Fruit fly (Drosophila melanogaster): ENCODE results near the gene CG14260.

Gene CG14260

DNA sequence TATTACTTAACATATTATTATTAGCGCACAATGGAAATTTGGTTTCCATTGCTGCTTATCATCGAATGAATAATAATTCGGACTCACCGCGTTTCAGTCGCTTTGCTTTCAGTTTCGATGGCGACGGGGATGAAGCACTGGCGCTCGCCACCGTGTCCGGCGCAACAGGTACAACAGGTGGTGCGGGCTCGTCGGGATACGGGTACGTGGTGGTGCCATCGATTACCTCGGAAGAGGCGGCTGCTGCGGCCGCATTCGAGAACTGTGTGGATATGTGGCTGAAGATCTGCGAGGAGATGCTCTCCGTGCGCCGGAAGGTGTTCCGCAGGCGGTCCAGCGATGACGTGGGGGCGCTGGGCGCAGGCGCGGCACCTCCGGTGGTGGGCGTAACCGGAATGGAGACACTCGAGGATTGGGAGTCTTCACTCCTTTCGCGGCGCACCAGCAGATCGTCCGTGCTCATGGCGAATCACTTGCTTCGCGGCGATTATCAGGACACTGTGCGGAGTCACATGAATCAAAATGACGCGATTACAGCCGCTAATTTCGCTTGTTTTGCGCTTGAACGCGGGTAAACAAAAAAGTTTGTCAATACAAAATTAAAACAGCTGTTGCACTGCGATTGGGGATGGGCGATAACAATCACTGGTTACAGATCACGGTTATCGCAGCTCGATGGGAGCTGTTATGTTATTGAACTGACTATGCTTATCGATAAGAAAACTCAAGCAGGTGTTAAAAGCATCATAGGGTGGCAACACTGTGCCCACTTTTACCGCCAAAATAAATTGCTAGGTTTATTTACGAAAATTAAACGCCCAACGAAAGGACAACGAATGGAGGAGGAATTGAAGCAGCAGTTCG, 26.6 kb upstream of the CG14260 start, which contains the start of the genes CG31064 and PolA2 (continued):
- no peak for TF ChIP-seq ap (GFP tag; IDR thresholded peaks at IDR 0.05)
- TF ChIP-seq Hr51 (GFP tag; optimal IDR thresholded peaks at IDR 0.05): no peak
- peak; percentile 75 for TF ChIP-seq ato (GFP tag; IDR thresholded peaks at IDR 0.05; ENCODE audit: partially characterized antibody)
- TF ChIP-seq CG10147 (GFP tag; optimal IDR thresholded peaks at IDR 0.05): peak; percentile 5
- peak; percentile 11 for TF ChIP-seq CG7987 (GFP tag; optimal IDR thresholded peaks at IDR 0.05)
- no peak for TF ChIP-seq CG16779 (GFP tag; IDR thresholded peaks at IDR 0.05)
- no peak for TF ChIP-seq CG12219 (GFP tag; optimal IDR thresholded peaks at IDR 0.05)
- no peak for TF ChIP-seq pfk (GFP tag; optimal IDR thresholded peaks at IDR 0.05)
- no peak for TF ChIP-seq Gug (GFP tag; IDR thresholded peaks at IDR 0.05)
- 0 out of 2 replicates have a peak, but pooled peaks have one; percentile 30 for TF ChIP-seq ssp (GFP tag; IDR thresholded peaks at IDR 0.05)
- TF ChIP-seq tll (GFP tag; optimal IDR thresholded peaks at IDR 0.05): no peak
- TF ChIP-seq Hr39 (optimal IDR thresholded peaks at IDR 0.05): no peak
- no peak for TF ChIP-seq CG17359 (tag; optimal IDR thresholded peaks at IDR 0.05)
- no peak for TF ChIP-seq CG4854 (GFP tag; optimal IDR thresholded peaks at IDR 0.05)
- no peak for TF ChIP-seq CG2199 (GFP tag; IDR thresholded peaks at IDR 0.05)
- peak; percentile 50 for TF ChIP-seq Ets97D (GFP tag; optimal IDR thresholded peaks at IDR 0.05)
- peak; percentile 40 for TF ChIP-seq CG9797 (GFP tag; optimal IDR thresholded peaks at IDR 0.05)
- TF ChIP-seq seq (GFP tag; IDR thresholded peaks at IDR 0.05): no peak
- TF ChIP-seq CG7963 (GFP tag; IDR thresholded peaks at IDR 0.05; ENCODE audit: partially characterized antibody): peak; percentile 77
- TF ChIP-seq CTCF (GFP tag; optimal IDR thresholded peaks at IDR 0.05): peak; percentile 14
- 0 out of 3 replicates have a peak, but pooled peaks have one; percentile 26 for TF ChIP-seq CG11695 (GFP tag; IDR thresholded peaks at IDR 0.05)
- TF ChIP-seq CG7372 (GFP tag; IDR thresholded peaks at IDR 0.05): no peak
- peak; percentile 67 for TF ChIP-seq Myb (GFP tag; optimal IDR thresholded peaks at IDR 0.05)
- no peak for TF ChIP-seq tx (GFP tag; optimal IDR thresholded peaks at IDR 0.05)
- no peak for TF ChIP-seq CG4360 (GFP tag; IDR thresholded peaks at IDR 0.05)
- TF ChIP-seq CG12299 (tag; optimal IDR thresholded peaks at IDR 0.05): no peak
- TF ChIP-seq jing (GFP tag; optimal IDR thresholded peaks at IDR 0.05): no peak
- TF ChIP-seq CG16813 (GFP tag; IDR thresholded peaks at IDR 0.05; ENCODE audit: partially characterized antibody): peak; percentile 66
- no peak for TF ChIP-seq zfh1 (GFP tag; IDR thresholded peaks at IDR 0.05)
- TF ChIP-seq CG7839 (tag; optimal IDR thresholded peaks at IDR 0.05): no peak
- TF ChIP-seq Trl (optimal IDR thresholded peaks at IDR 0.05): no peak
- TF ChIP-seq Trl (GFP tag; optimal IDR thresholded peaks at IDR 0.05): no peak
- TF ChIP-seq CG12071 (GFP tag; optimal IDR thresholded peaks at IDR 0.05): no peak
- no peak for TF ChIP-seq slp2 (GFP tag; optimal IDR thresholded peaks at IDR 0.05)
- TF ChIP-seq CG8290 (GFP tag; optimal IDR thresholded peaks at IDR 0.05): no peak
- no peak for TF ChIP-seq CG8290 (tag; optimal IDR thresholded peaks at IDR 0.05)
- no peak for TF ChIP-seq Sox102F (GFP tag; optimal IDR thresholded peaks at IDR 0.05)
- no peak for TF ChIP-seq CG2120 (GFP tag; optimal IDR thresholded peaks at IDR 0.05)
- no peak for TF ChIP-seq Spps (tag; optimal IDR thresholded peaks at IDR 0.05)
- peak; percentile 89 for TF ChIP-seq hb (GFP tag; IDR thresholded peaks at IDR 0.05; ENCODE audit: partially characterized antibody)
- TF ChIP-seq Aef1 (GFP tag; IDR thresholded peaks at IDR 0.05): no peak
- TF ChIP-seq CG1024 (GFP tag; IDR thresholded peaks at IDR 0.05): no peak
- TF ChIP-seq Med (GFP tag): peak; percentile 88
- no peak for TF ChIP-seq D19A (tag; optimal IDR thresholded peaks at IDR 0.05)
- TF ChIP-seq knrl (GFP tag; IDR thresholded peaks at IDR 0.05; ENCODE audit: partially characterized antibody): peak; percentile 58; the same call in 2 of the 3 replicates
- TF ChIP-seq croc (GFP tag; conservative IDR thresholded peaks at IDR 0.05): no peak
- no peak for TF ChIP-seq wor (GFP tag; IDR thresholded peaks at IDR 0.05)
- no peak for TF ChIP-seq CG31224 (GFP tag; IDR thresholded peaks at IDR 0.05)
- TF ChIP-seq sr (GFP tag; IDR thresholded peaks at IDR 0.05): no peak
- TF ChIP-seq CG14667 (GFP tag; IDR thresholded peaks at IDR 0.05): no peak
- peak; percentile 90 for TF ChIP-seq zen2 (GFP tag; IDR thresholded peaks at IDR 0.05; ENCODE audit: partially characterized antibody)
